Fruit fly (Drosophila melanogaster) whole organism, prepupa: ENCODE results near the gene GluProRS.

ENCODE experiments used
- CG10631 ChIP-seq: fragments of 200-800 bp; sonication (Bioruptor generic); optimal IDR thresholded peaks from 2 replicates; lab custom pipeline; 2016; ENCODE audit warnings: missing biosample characterization, missing genetic modification characterization
- CG10669 ChIP-seq: fragments of 200-800 bp; sonication (Bioruptor generic); optimal IDR thresholded peaks from 3 replicates; lab custom pipeline; 2018; ENCODE audit warnings: missing biosample characterization, mild to moderate bottlenecking, missing genetic modification characterization, moderate library complexity
- CG11294 ChIP-seq: fragments of 200-800 bp; sonication (Bioruptor generic); IDR thresholded peaks from 2 replicates; pipeline ENCODE4 v1.3.6; 2022; ENCODE audit warnings: missing biosample characterization, missing genetic modification characterization
- CG11762 ChIP-seq: fragments of 200-800 bp; sonication (Bioruptor generic); optimal IDR thresholded peaks from 3 replicates; lab custom pipeline; 2016; ENCODE audit warnings: missing biosample characterization, missing genetic modification characterization; ENCODE audit not compliant: insufficient read depth
- CG1621 ChIP-seq: fragments of 200-800 bp; sonication (Bioruptor generic); optimal IDR thresholded peaks from 3 replicates; lab custom pipeline; 2018; ENCODE audit warnings: missing biosample characterization, mild to moderate bottlenecking, missing genetic modification characterization
- CG16779 ChIP-seq: fragments of 200-800 bp; sonication (Bioruptor generic); optimal IDR thresholded peaks from 3 replicates; lab custom pipeline; 2017; ENCODE audit warnings: missing biosample characterization, mild to moderate bottlenecking, missing genetic modification characterization
- CG3032 ChIP-seq: fragments of 200-800 bp; optimal IDR thresholded peaks from 2 replicates; lab custom pipeline; 2019; ENCODE audit warnings: missing biosample characterization, mild to moderate bottlenecking, missing genetic modification characterization, moderate library complexity
- CG4318 ChIP-seq: fragments of 200-800 bp; sonication (Bioruptor generic); optimal IDR thresholded peaks from 3 replicates; lab custom pipeline; 2017; ENCODE audit warnings: missing biosample characterization, mild to moderate bottlenecking, missing genetic modification characterization
- CG6163 ChIP-seq: fragments of 200-800 bp; sonication (Bioruptor generic); IDR thresholded peaks from 3 replicates; pipeline ENCODE4 v1.3.6; 2022; ENCODE audit warnings: missing biosample characterization, missing genetic modification characterization
- CG6808 ChIP-seq: fragments of 200-800 bp; sonication (Bioruptor generic); optimal IDR thresholded peaks from 3 replicates; lab custom pipeline; 2017; ENCODE audit warnings: missing biosample characterization, missing genetic modification characterization, mild to moderate bottlenecking, moderate library complexity, missing genetic modification reagents
- CG7368 ChIP-seq: fragments of 200-800 bp; sonication (Bioruptor generic); optimal IDR thresholded peaks from 3 replicates; lab custom pipeline; 2016; ENCODE audit warnings: missing biosample characterization, missing genetic modification characterization
- CG8119 ChIP-seq: fragments of 200-800 bp; sonication (Bioruptor generic); IDR thresholded peaks from 3 replicates; pipeline ENCODE4 v1.3.6; 2022; ENCODE audit warnings: missing biosample characterization, missing genetic modification characterization
- CG8319 ChIP-seq: fragments of 200-800 bp; sonication (Bioruptor generic); optimal IDR thresholded peaks from 3 replicates; lab custom pipeline; 2016; ENCODE audit warnings: missing biosample characterization, missing genetic modification characterization
- CG9139 ChIP-seq: fragments of 200-800 bp; sonication (Bioruptor generic); optimal IDR thresholded peaks from 3 replicates; lab custom pipeline; 2017; ENCODE audit warnings: missing biosample characterization, mild to moderate bottlenecking, missing genetic modification characterization
- Eip75B ChIP-seq: fragments of 200-800 bp; sonication (Bioruptor generic); optimal IDR thresholded peaks from 3 replicates; lab custom pipeline; 2016; ENCODE audit warnings: missing biosample characterization, missing genetic modification characterization
- Eip78C ChIP-seq: fragments of 200-800 bp; sonication (Bioruptor generic); peaks from one replicate; lab custom pipeline; 2016; ENCODE audit warnings: missing biosample characterization, missing genetic modification characterization
- Ets21C ChIP-seq: fragments of 200-800 bp; sonication (Bioruptor generic); optimal IDR thresholded peaks from 3 replicates; lab custom pipeline; 2016; ENCODE audit warnings: missing biosample characterization, missing genetic modification characterization
- Gug ChIP-seq: fragments of 200-800 bp; sonication (Bioruptor generic); IDR thresholded peaks from 2 replicates; pipeline ENCODE4 v1.3.6; 2022; ENCODE audit warnings: missing biosample characterization, missing genetic modification characterization
- Hr38 ChIP-seq: sonication (Bioruptor generic); optimal IDR thresholded peaks from 2 replicates; lab custom pipeline; 2016; ENCODE audit warnings: missing biosample characterization, missing genetic modification characterization
- Hr4 ChIP-seq: fragments of 200-800 bp; sonication (Bioruptor generic); optimal IDR thresholded peaks from 3 replicates; lab custom pipeline; 2016; ENCODE audit warnings: missing biosample characterization, missing genetic modification characterization
- Met ChIP-seq: fragments of 200-800 bp; sonication (Bioruptor generic); optimal IDR thresholded peaks from 3 replicates; lab custom pipeline; 2016; ENCODE audit warnings: missing biosample characterization, missing genetic modification characterization
- OdsH ChIP-seq: fragments of 200-800 bp; sonication (Bioruptor generic); optimal IDR thresholded peaks from 3 replicates; lab custom pipeline; 2016; ENCODE audit warnings: missing biosample characterization, missing genetic modification characterization
- Sox102F ChIP-seq: fragments of 200-800 bp; sonication (Bioruptor generic); optimal IDR thresholded peaks from 2 replicates; lab custom pipeline; 2016; ENCODE audit warnings: missing biosample characterization, mild to moderate bottlenecking, missing genetic modification characterization
- Sox14 ChIP-seq: fragments of 200-800 bp; sonication (Bioruptor generic); optimal IDR thresholded peaks from 3 replicates; lab custom pipeline; 2016; ENCODE audit warnings: missing biosample characterization, missing genetic modification characterization
- acj6 ChIP-seq: fragments of 200-800 bp; sonication (Bioruptor generic); optimal IDR thresholded peaks from 3 replicates; lab custom pipeline; 2016; ENCODE audit warnings: missing biosample characterization, missing genetic modification characterization
- cyc ChIP-seq: fragments of 200-800 bp; sonication (Bioruptor generic); optimal IDR thresholded peaks from 3 replicates; lab custom pipeline; 2016; ENCODE audit warnings: missing biosample characterization, missing genetic modification characterization
- dac ChIP-seq: fragments of 200-800 bp; sonication (Bioruptor generic); optimal IDR thresholded peaks from 2 replicates; lab custom pipeline; 2017; ENCODE audit warnings: missing biosample characterization, mild to moderate bottlenecking, missing genetic modification characterization
- dsx ChIP-seq: fragments of 200-800 bp; optimal IDR thresholded peaks from 3 replicates; lab custom pipeline; 2019; ENCODE audit warnings: missing biosample characterization, mild to moderate bottlenecking, missing genetic modification characterization, moderate library complexity; ENCODE audit not compliant: poor library complexity, severe bottlenecking
- eg ChIP-seq: fragments of 200-800 bp; sonication (Bioruptor generic); IDR thresholded peaks from 3 replicates; pipeline ENCODE4 v1.3.6; 2022; ENCODE audit warnings: missing biosample characterization, missing genetic modification characterization
- esn ChIP-seq: fragments of 200-800 bp; sonication (Bioruptor generic); optimal IDR thresholded peaks from 2 replicates; lab custom pipeline; 2016; ENCODE audit warnings: missing biosample characterization, mild to moderate bottlenecking, missing genetic modification characterization, moderate library complexity
- fd85E ChIP-seq: fragments of 200-800 bp; sonication (Bioruptor generic); optimal IDR thresholded peaks from 3 replicates; lab custom pipeline; 2016; ENCODE audit warnings: missing biosample characterization, missing genetic modification characterization
- fkh ChIP-seq: fragments of 200-800 bp; sonication (Bioruptor generic); optimal IDR thresholded peaks from 3 replicates; lab custom pipeline; 2017; ENCODE audit warnings: missing biosample characterization, mild to moderate bottlenecking, missing genetic modification characterization, moderate library complexity
- lz ChIP-seq: fragments of 200-800 bp; sonication (Bioruptor generic); optimal IDR thresholded peaks from 3 replicates; lab custom pipeline; 2016; ENCODE audit warnings: missing biosample characterization, missing genetic modification characterization
- net ChIP-seq: fragments of 200-800 bp; sonication (Bioruptor generic); optimal IDR thresholded peaks from 3 replicates; lab custom pipeline; 2016; ENCODE audit warnings: missing biosample characterization, missing genetic modification characterization
- pdm3 ChIP-seq: fragments of 200-800 bp; sonication (Bioruptor generic); optimal IDR thresholded peaks from 3 replicates; lab custom pipeline; 2016; ENCODE audit warnings: missing biosample characterization, missing genetic modification characterization
- salr ChIP-seq, 2 experiments: fragments of 200-800 bp; sonication (Bioruptor generic); optimal IDR thresholded peaks; 3 replicates each; lab custom pipeline; 2016 to 2018; ENCODE audit warnings: missing biosample characterization in 2 of 2, missing genetic modification characterization in 2 of 2, mild to moderate bottlenecking in 1 of 2
- spab ChIP-seq: fragments of 200-800 bp; sonication (Bioruptor generic); optimal IDR thresholded peaks from 2 replicates; lab custom pipeline; 2017; ENCODE audit warnings: missing biosample characterization, mild to moderate bottlenecking, missing genetic modification characterization, missing genetic modification reagents
- ss ChIP-seq, 2 experiments: fragments of 200-800 bp; sonication (Bioruptor generic); optimal IDR thresholded peaks; 2 replicates in 1 of 2; 3 replicates in 1 of 2; lab custom pipeline; 2017 to 2018; ENCODE audit warnings: mild to moderate bottlenecking in 2 of 2, missing biosample characterization in 2 of 2, missing genetic modification characterization in 2 of 2, moderate library complexity in 1 of 2
- svp ChIP-seq: fragments of 200-800 bp; sonication (Bioruptor generic); peaks from one replicate; lab custom pipeline; 2016; ENCODE audit warnings: missing biosample characterization, missing genetic modification characterization
- topi ChIP-seq: fragments of 200-800 bp; sonication (Bioruptor generic); optimal IDR thresholded peaks from 3 replicates; lab custom pipeline; 2016; ENCODE audit warnings: missing biosample characterization, missing genetic modification characterization
- vri ChIP-seq: fragments of 200-800 bp; sonication (Bioruptor generic); optimal IDR thresholded peaks from 3 replicates; lab custom pipeline; 2016; ENCODE audit warnings: missing biosample characterization, mild to moderate bottlenecking, missing genetic modification characterization

Gene GluProRS

dm6 chr3R:23928950-23929602 lies 29.1 kb downstream of the GluProRS start, which contains the start of the genes CG43998, CG43999 and CG31142:
CG43998 (minus strand) TSS chr3R:23929000.
CG43999 (minus strand) TSS chr3R:23929000.
CG31142 (plus strand) TSS chr3R:23929243.
- TF ChIP-seq CG4318 (GFP tag; lab: Kevin White, UChicago), result no peak
- TF ChIP-seq CG6163, result no peak
- TF ChIP-seq Met (GFP tag; lab: Kevin White, UChicago), result no peak
- TF ChIP-seq esn (GFP tag; lab: Kevin White, UChicago), result peak; percentile 38
- no peak for TF ChIP-seq dsx
- peak; percentile 23 for TF ChIP-seq Sox14
- TF ChIP-seq Hr38 (GFP tag; lab: Kevin White, UChicago), result no peak
- no peak for TF ChIP-seq CG8319
- no peak for TF ChIP-seq pdm3
- no peak for TF ChIP-seq Ets21C
- TF ChIP-seq CG11294 (GFP tag; lab: Robert Waterston, UW), result no peak
- no peak for TF ChIP-seq CG10669 (GFP tag; lab: Kevin White, UChicago)
- TF ChIP-seq Sox102F, result no peak
- TF ChIP-seq fkh (GFP tag; lab: Kevin White, UChicago), result peak; percentile 63
- TF ChIP-seq CG8119, result no peak
- TF ChIP-seq dac (GFP tag; lab: Kevin White, UChicago), result no peak
- TF ChIP-seq salr (GFP tag; optimal IDR thresholded peaks at IDR 0.05; lab: Kevin White, UChicago), result no peak
- TF ChIP-seq ss (GFP tag; optimal IDR thresholded peaks at IDR 0.05; lab: Kevin White, UChicago), result no peak
- peak; percentile 61 for TF ChIP-seq Eip78C (GFP tag; lab: Kevin White, UChicago)
- TF ChIP-seq CG3032 (tag; lab: Kevin White, UChicago), result no peak
- no peak for TF ChIP-seq acj6 (GFP tag; lab: Kevin White, UChicago)
- no peak for TF ChIP-seq OdsH (GFP tag; lab: Kevin White, UChicago)

dm6 chr3R:23927429-23927828 lies 30.8 kb downstream of the GluProRS start, which contains the start of gene CG13601:
CG13601 (minus strand) TSS chr3R:23927634.
- peak; percentile 55 for TF ChIP-seq dsx
- peak; percentile 65 for TF ChIP-seq Eip78C (GFP tag; lab: Kevin White, UChicago)
- TF ChIP-seq eg (GFP tag; lab: Robert Waterston, UW), result no peak
- TF ChIP-seq lz (GFP tag; lab: Kevin White, UChicago), result peak; percentile 31
- TF ChIP-seq Sox14, result peak; percentile 20
- no peak for TF ChIP-seq Hr4 (GFP tag; lab: Kevin White, UChicago)
- TF ChIP-seq esn (GFP tag; lab: Kevin White, UChicago), result peak; percentile 42

- TF ChIP-seq CG7368 (GFP tag; lab: Kevin White, UChicago) (no peak), CG8319 (no peak), Gug (no peak), spab (GFP tag; lab: Kevin White, UChicago) (no peak), CG1621 (tag; lab: Kevin White, UChicago) (no peak), net (GFP tag; lab: Kevin White, UChicago) (no peak), topi (GFP tag; lab: Kevin White, UChicago) (no peak), dsx (no peak), svp (no peak), salr (GFP tag; optimal IDR thresholded peaks at IDR 0.05; lab: Kevin White, UChicago) (no peak), esn (GFP tag; lab: Kevin White, UChicago) (no peak), fkh (GFP tag; lab: Kevin White, UChicago) (no peak), CG10631 (no peak), Hr38 (GFP tag; lab: Kevin White, UChicago) (no peak)
Observed at dm6 chr3R:23924200-23924599, 34.0 kb downstream of the GluProRS start, which contains the start of gene Ndc1. Ndc1 (plus strand) TSS chr3R:23924399.

- TF ChIP-seq vri (GFP tag; lab: Kevin White, UChicago) (peak; percentile 65), Eip78C (GFP tag; lab: Kevin White, UChicago) (peak; percentile 67), CG8119 (no peak), dac (GFP tag; lab: Kevin White, UChicago) (no peak), CG8319 (no peak), CG9139 (no peak), CG11762 (GFP tag; lab: Kevin White, UChicago) (no peak), Ets21C (no peak), CG16779 (tag; lab: Kevin White, UChicago) (no peak), eg (GFP tag; lab: Robert Waterston, UW) (no peak; the same call in 2 of the 3 replicates), CG6808 (GFP tag; lab: Kevin White, UChicago) (no peak), OdsH (GFP tag; lab: Kevin White, UChicago) (no peak), Sox102F (no peak), Eip75B (peak; percentile 20), fd85E (GFP tag; lab: Kevin White, UChicago) (no peak), CG10631 (no peak), CG11294 (GFP tag; lab: Robert Waterston, UW) (no peak), cyc (GFP tag; lab: Kevin White, UChicago) (no peak), lz (GFP tag; lab: Kevin White, UChicago) (no peak)
Observed at dm6 chr3R:23922502-23923350, 35.5 kb downstream of the GluProRS start, which contains the start of the genes sba and CG31141. sba (minus strand) TSS chr3R:23922973. CG31141 (plus strand) TSS chr3R:23923300.
